Worm (Caenorhabditis elegans) whole organism, mixed stage, embryonic: ENCODE data around the gene ZK666.8.

Source experiments
- M03D4.4 ChIP-seq: sonication (generic microtip); optimal IDR thresholded peaks from 2 replicates; lab custom pipeline; 2017; ENCODE audit warnings: mild to moderate bottlenecking, missing genetic modification characterization, missing compliant biosample characterization
- blmp-1 ChIP-seq: fragments of 150-350 bp; optimal IDR thresholded peaks from 2 replicates; lab custom pipeline; 2014; ENCODE audit warnings: missing biosample characterization, missing genetic modification characterization
- ceh-43 ChIP-seq: fragments of 200-800 bp; sonication (Bioruptor generic); optimal IDR thresholded peaks from 2 replicates; lab custom pipeline; 2018; ENCODE audit warnings: mild to moderate bottlenecking, missing genetic modification characterization, moderate library complexity, missing compliant biosample characterization
- ceh-83 ChIP-seq: fragments of 200-800 bp; sonication (Bioruptor generic); optimal IDR thresholded peaks from 2 replicates; lab custom pipeline; 2018; ENCODE audit warnings: mild to moderate bottlenecking, missing genetic modification characterization, missing compliant biosample characterization
- cnd-1 ChIP-seq: fragments of 200-800 bp; sonication (Bioruptor generic); optimal IDR thresholded peaks from 2 replicates; lab custom pipeline; 2018; ENCODE audit warnings: mild to moderate bottlenecking, missing genetic modification characterization, missing compliant biosample characterization
- drap-1 ChIP-seq: fragments of 200-800 bp; sonication (Bioruptor generic); optimal IDR thresholded peaks from 3 replicates; lab custom pipeline; 2018; ENCODE audit warnings: mild to moderate bottlenecking, missing genetic modification characterization, missing compliant biosample characterization
- elt-1 ChIP-seq: sonication (generic microtip); optimal IDR thresholded peaks from 2 replicates; lab custom pipeline; 2017; ENCODE audit warnings: missing genetic modification characterization, mild to moderate bottlenecking, missing compliant biosample characterization, antibody characterized with exemption, moderate library complexity, borderline replicate concordance; ENCODE audit not compliant: insufficient read depth
- elt-3 ChIP-seq: fragments of 150-350 bp; optimal IDR thresholded peaks from 2 replicates; lab custom pipeline; 2014; ENCODE audit warnings: missing biosample characterization, missing genetic modification characterization
- flh-1 ChIP-seq: fragments of 200-800 bp; sonication (Bioruptor generic); optimal IDR thresholded peaks from 2 replicates; lab custom pipeline; 2018; ENCODE audit warnings: mild to moderate bottlenecking, missing genetic modification characterization, moderate library complexity, missing compliant biosample characterization
- ham-2 ChIP-seq: fragments of 200-800 bp; sonication (Bioruptor generic); optimal IDR thresholded peaks from 2 replicates; lab custom pipeline; 2018; ENCODE audit warnings: mild to moderate bottlenecking, missing genetic modification characterization, missing compliant biosample characterization
- hlh-1 ChIP-seq: fragments of 150-350 bp; optimal IDR thresholded peaks from 2 replicates; lab custom pipeline; 2014; ENCODE audit warnings: missing biosample characterization, missing genetic modification reagents, missing genetic modification characterization
- lin-13 ChIP-seq: fragments of 150-350 bp; optimal IDR thresholded peaks from 2 replicates; lab custom pipeline; 2014; ENCODE audit warnings: missing biosample characterization, missing genetic modification characterization
- lin-32 ChIP-seq: fragments of 200-800 bp; sonication (Bioruptor generic); optimal IDR thresholded peaks from 2 replicates; lab custom pipeline; 2018; ENCODE audit warnings: mild to moderate bottlenecking, missing genetic modification characterization, missing compliant biosample characterization
- mab-5 ChIP-seq: fragments of 150-350 bp; optimal IDR thresholded peaks from 2 replicates; lab custom pipeline; 2014; ENCODE audit warnings: missing biosample characterization, missing genetic modification characterization
- mep-1 ChIP-seq: fragments of 150-350 bp; optimal IDR thresholded peaks from 2 replicates; lab custom pipeline; 2017; ENCODE audit warnings: missing biosample characterization, missing genetic modification reagents, missing genetic modification characterization, inconsistent platforms
- mls-2 ChIP-seq: sonication (generic microtip); optimal IDR thresholded peaks from 2 replicates; lab custom pipeline; 2016; ENCODE audit warnings: mild to moderate bottlenecking, missing genetic modification characterization, moderate library complexity, missing compliant biosample characterization
- nhr-12 ChIP-seq: fragments of 150-350 bp; optimal IDR thresholded peaks from 2 replicates; lab custom pipeline; 2014; ENCODE audit warnings: missing biosample characterization, missing genetic modification characterization
- nhr-2 ChIP-seq: fragments of 150-350 bp; optimal IDR thresholded peaks from 2 replicates; lab custom pipeline; 2014; ENCODE audit warnings: missing biosample characterization, missing genetic modification characterization
- nhr-237 ChIP-seq: fragments of 150-350 bp; optimal IDR thresholded peaks from 2 replicates; lab custom pipeline; 2014; ENCODE audit warnings: missing biosample characterization, missing genetic modification characterization
- nhr-28 ChIP-seq: fragments of 150-350 bp; optimal IDR thresholded peaks from 2 replicates; lab custom pipeline; 2014; ENCODE audit warnings: missing biosample characterization, missing genetic modification characterization
- nhr-76 ChIP-seq: sonication (generic microtip); optimal IDR thresholded peaks from 2 replicates; lab custom pipeline; 2017; ENCODE audit warnings: missing biosample characterization, missing genetic modification characterization
- pha-4 ChIP-seq: fragments of 150-350 bp; optimal IDR thresholded peaks from 2 replicates; lab custom pipeline; 2018; ENCODE audit warnings: missing biosample characterization, missing genetic modification reagents, missing genetic modification characterization
- snpc-4 ChIP-seq: fragments of 150-350 bp; optimal IDR thresholded peaks from 2 replicates; lab custom pipeline; 2014; ENCODE audit warnings: missing biosample characterization, missing genetic modification characterization
- sptf-1 ChIP-seq: sonication (generic microtip); optimal IDR thresholded peaks from 2 replicates; lab custom pipeline; 2017; ENCODE audit warnings: mild to moderate bottlenecking, missing genetic modification characterization, moderate library complexity, missing compliant biosample characterization
- tbx-8 ChIP-seq: fragments of 200-800 bp; sonication (Bioruptor generic); optimal IDR thresholded peaks from 2 replicates; lab custom pipeline; 2018; ENCODE audit warnings: mild to moderate bottlenecking, missing genetic modification characterization, moderate library complexity, missing compliant biosample characterization
- unc-39 ChIP-seq: fragments of 150-350 bp; optimal IDR thresholded peaks from 2 replicates; lab custom pipeline; 2014; ENCODE audit warnings: missing biosample characterization, missing genetic modification characterization
- unc-62 ChIP-seq: fragments of 150-350 bp; optimal IDR thresholded peaks from 2 replicates; lab custom pipeline; 2014; ENCODE audit warnings: missing biosample characterization, missing genetic modification reagents, missing genetic modification characterization
- zip-8 ChIP-seq: fragments of 150-350 bp; optimal IDR thresholded peaks from 2 replicates; lab custom pipeline; 2014; ENCODE audit warnings: missing biosample characterization, missing genetic modification characterization

ZK666.8 gene

ce11 chrII:10470159-10470558 is 22.8 kb downstream of the ZK666.8 start, which contains the start of gene clec-143:
Gene clec-143 (minus strand): TSS chrII:10470297.
- TF ChIP-seq ceh-83 (GFP tag; lab: Kevin White, UChicago) (no peak), tbx-8 (GFP tag; lab: Kevin White, UChicago) (no peak), mep-1 (tag; lab: Kevin White, UChicago) (no peak), ham-2 (GFP tag; lab: Kevin White, UChicago) (no peak), mab-5 (tag; lab: Kevin White, UChicago) (no peak), cnd-1 (tag; lab: Kevin White, UChicago) (no peak), hlh-1 (tag; lab: Kevin White, UChicago) (no peak), nhr-76 (tag; lab: Kevin White, UChicago) (no peak)

DNA sequence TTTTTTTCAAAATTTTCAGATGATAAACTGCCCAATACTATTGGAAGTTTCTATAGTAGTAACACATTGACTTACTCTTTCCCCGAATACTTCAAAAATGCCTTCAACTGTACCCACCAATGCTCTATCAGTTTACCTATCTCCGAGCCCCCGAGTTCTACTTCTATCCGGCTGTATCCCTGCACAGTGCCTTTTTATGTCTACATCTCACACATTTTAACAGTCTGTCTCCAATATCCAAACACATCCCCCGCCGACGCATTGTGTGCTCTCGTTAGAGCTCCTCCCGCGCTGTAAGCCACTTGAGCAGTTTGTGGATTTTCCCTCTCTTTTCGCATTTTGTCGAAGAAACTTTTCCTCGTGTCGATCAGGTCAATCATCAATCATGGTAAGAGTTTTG is 26.4 kb downstream of the ZK666.8 start, which contains the start of gene tnc-2:
tnc-2 (plus strand) TSS at position 301 of the 400 bp plus-strand sequence.
- TF ChIP-seq blmp-1: no peak
- no peak for TF ChIP-seq ceh-83 (GFP tag; lab: Kevin White, UChicago)
- TF ChIP-seq, all 35 proteins: peak for 0

ce11 chrII:10464230-10464920 is 28.6 kb downstream of the ZK666.8 start, which contains the start of the genes ZK673.6 and sdz-37:
Gene ZK673.6 (minus strand): TSS chrII:10464330.
Gene sdz-37 (plus strand): TSS chrII:10464870.
- no peak for TF ChIP-seq lin-32 (GFP tag; lab: Kevin White, UChicago)
- no peak for TF ChIP-seq ceh-83 (GFP tag; lab: Kevin White, UChicago)
- TF ChIP-seq cnd-1 (tag; lab: Kevin White, UChicago): no peak
- TF ChIP-seq blmp-1: no peak
- no peak for TF ChIP-seq nhr-28
- no peak for TF ChIP-seq nhr-2 (tag; lab: Kevin White, UChicago)
- no peak for TF ChIP-seq lin-13
- no peak for TF ChIP-seq ceh-43 (GFP tag; lab: Kevin White, UChicago)
- no peak for TF ChIP-seq elt-1 (tag; lab: Kevin White, UChicago)
- no peak for TF ChIP-seq mep-1 (tag; lab: Kevin White, UChicago)
- no peak for TF ChIP-seq mls-2 (tag; lab: Kevin White, UChicago)
- no peak for TF ChIP-seq nhr-12
- TF ChIP-seq flh-1 (GFP tag; lab: Kevin White, UChicago): no peak
- TF ChIP-seq elt-3: no peak
- no peak for TF ChIP-seq sptf-1
- no peak for TF ChIP-seq snpc-4 (tag; lab: Kevin White, UChicago)

- TF ChIP-seq cnd-1 (tag; lab: Kevin White, UChicago): no peak
- TF ChIP-seq pha-4: no peak
- no peak for TF ChIP-seq zip-8 (tag; lab: Kevin White, UChicago)
- TF ChIP-seq unc-62 (GFP tag; lab: Kevin White, UChicago): no peak
- no peak for TF ChIP-seq nhr-12
- TF ChIP-seq elt-1 (tag; lab: Kevin White, UChicago): no peak
- TF ChIP-seq drap-1 (GFP tag; lab: Kevin White, UChicago): no peak
Observed at ce11 chrII:10461207-10461606, 31.7 kb downstream of the ZK666.8 start, which contains the start of gene ZK673.5. Gene ZK673.5 (plus strand): TSS chrII:10461507.

DNA sequence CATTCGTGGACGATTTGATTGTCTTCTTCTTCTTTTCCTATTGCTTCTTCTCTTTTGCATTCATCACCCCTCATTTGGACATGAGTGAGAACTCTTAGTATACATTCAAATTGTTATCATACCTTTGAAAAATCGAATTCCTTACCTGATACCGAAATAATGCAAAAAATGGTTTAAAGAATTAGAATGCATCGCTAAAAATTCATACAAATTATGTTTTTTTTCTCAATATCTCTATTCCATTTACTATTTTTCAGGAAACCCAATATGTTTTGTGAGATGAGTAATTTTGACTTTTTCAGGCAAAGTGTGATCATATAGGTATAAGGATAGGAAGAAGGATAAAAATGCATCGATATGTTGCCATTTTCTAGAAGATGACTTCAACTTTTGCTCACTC is 36.0 kb downstream of the ZK666.8 start, which contains the start of gene ZK673.11:
ZK673.11 (plus strand) TSS at position 301 of the 400 bp plus-strand sequence.
- TF ChIP-seq flh-1 (GFP tag; lab: Kevin White, UChicago): no peak
- no peak for TF ChIP-seq unc-39 (tag; lab: Kevin White, UChicago)
- TF ChIP-seq, all 35 proteins: peak for 0

- no peak for TF ChIP-seq lin-13
- TF ChIP-seq tbx-8 (GFP tag; lab: Kevin White, UChicago): no peak
- TF ChIP-seq mep-1 (tag; lab: Kevin White, UChicago): no peak
- TF ChIP-seq zip-8 (tag; lab: Kevin White, UChicago): no peak
- no peak for TF ChIP-seq M03D4.4 (tag; lab: Kevin White, UChicago)
- TF ChIP-seq nhr-2 (tag; lab: Kevin White, UChicago): no peak
- TF ChIP-seq nhr-237 (tag; lab: Kevin White, UChicago): no peak
- TF ChIP-seq mab-5 (tag; lab: Kevin White, UChicago): no peak
- TF ChIP-seq nhr-28: no peak
- TF ChIP-seq elt-3: no peak
- TF ChIP-seq lin-32 (GFP tag; lab: Kevin White, UChicago): no peak
- no peak for TF ChIP-seq sptf-1
- no peak for TF ChIP-seq blmp-1
- no peak for TF ChIP-seq ham-2 (GFP tag; lab: Kevin White, UChicago)
- no peak for TF ChIP-seq mls-2 (tag; lab: Kevin White, UChicago)
- TF ChIP-seq, all 35 proteins: peak for 0
Observed at ce11 chrII:10452620-10453019, 40.3 kb downstream of the ZK666.8 start, which contains the start of gene ZK673.4. Gene ZK673.4 (plus strand): TSS chrII:10452920.
